Fruit fly (Drosophila melanogaster) whole organism, adult: Measurements from ENCODE around the gene Bem46.

Experiments
- CG11617 ChIP-seq: fragments of 200-800 bp; sonication (Bioruptor generic); optimal IDR thresholded peaks from 2 replicates; lab custom pipeline; 2017; ENCODE audit warnings: mild to moderate bottlenecking, missing biosample characterization, missing genetic modification reagents, missing genetic modification characterization
- CG12768 ChIP-seq: fragments of 200-800 bp; sonication (Bioruptor generic); optimal IDR thresholded peaks from 2 replicates; lab custom pipeline; 2017; ENCODE audit warnings: missing biosample characterization, missing genetic modification characterization, mild to moderate bottlenecking, moderate library complexity, missing genetic modification reagents
- CG14711 ChIP-seq: fragments of 200-800 bp; sonication (Bioruptor generic); optimal IDR thresholded peaks from 2 replicates; lab custom pipeline; 2018; ENCODE audit warnings: missing biosample characterization, mild to moderate bottlenecking, missing genetic modification characterization, moderate library complexity
- CG1620 ChIP-seq: fragments of 200-800 bp; sonication (Bioruptor generic); optimal IDR thresholded peaks from 2 replicates; lab custom pipeline; 2016; ENCODE audit warnings: missing biosample characterization, missing genetic modification characterization
- CG33017 ChIP-seq: fragments of 200-800 bp; sonication (Bioruptor generic); optimal IDR thresholded peaks from 2 replicates; lab custom pipeline; 2018; ENCODE audit warnings: missing biosample characterization, mild to moderate bottlenecking, missing genetic modification characterization, moderate library complexity
- CG5204 ChIP-seq: fragments of 200-800 bp; sonication (Bioruptor generic); optimal IDR thresholded peaks from 2 replicates; lab custom pipeline; 2016; ENCODE audit warnings: missing biosample characterization, missing genetic modification characterization
- CG7045 ChIP-seq: fragments of 200-800 bp; sonication (Bioruptor generic); optimal IDR thresholded peaks from 2 replicates; lab custom pipeline; 2017; ENCODE audit warnings: missing biosample characterization, mild to moderate bottlenecking, missing genetic modification characterization
- CG7101 ChIP-seq: fragments of 200-800 bp; sonication (Bioruptor generic); optimal IDR thresholded peaks from 2 replicates; lab custom pipeline; 2018; ENCODE audit warnings: missing biosample characterization, mild to moderate bottlenecking, missing genetic modification characterization, moderate library complexity
- Clk ChIP-seq: fragments of 200-800 bp; sonication (Bioruptor generic); optimal IDR thresholded peaks from 2 replicates; lab custom pipeline; 2017; ENCODE audit warnings: missing biosample characterization, missing genetic modification characterization
- Crg-1 ChIP-seq: fragments of 200-800 bp; sonication (Bioruptor generic); optimal IDR thresholded peaks from 2 replicates; lab custom pipeline; 2016; ENCODE audit warnings: missing biosample characterization, missing genetic modification characterization
- Hr96 ChIP-seq: fragments of 200-800 bp; sonication (Bioruptor generic); optimal IDR thresholded peaks from 2 replicates; lab custom pipeline; 2016; ENCODE audit warnings: missing biosample characterization, missing genetic modification characterization
- Mnt ChIP-seq: fragments of 200-800 bp; sonication (Bioruptor generic); optimal IDR thresholded peaks from 2 replicates; lab custom pipeline; 2016; ENCODE audit warnings: missing biosample characterization, mild to moderate bottlenecking, missing genetic modification characterization
- bab1 ChIP-seq: fragments of 200-800 bp; sonication (Bioruptor generic); optimal IDR thresholded peaks from 3 replicates; lab custom pipeline; 2019; ENCODE audit warnings: missing biosample characterization, mild to moderate bottlenecking, missing genetic modification characterization, moderate library complexity
- cic ChIP-seq: fragments of 200-800 bp; sonication (Bioruptor generic); optimal IDR thresholded peaks from 2 replicates; lab custom pipeline; 2017; ENCODE audit warnings: missing biosample characterization, mild to moderate bottlenecking, missing genetic modification characterization, moderate library complexity
- cnc ChIP-seq, 2 experiments: fragments of >200 bp; optimal IDR thresholded peaks; 2 replicates each; lab custom pipeline; 2017
- kay ChIP-seq: fragments of 200-800 bp; sonication (Bioruptor generic); peaks from one replicate; lab custom pipeline; 2016; ENCODE audit warnings: missing biosample characterization, missing genetic modification characterization, borderline replicate concordance
- ovo ChIP-seq: fragments of 200-800 bp; sonication (Bioruptor generic); optimal IDR thresholded peaks from 2 replicates; lab custom pipeline; 2016; ENCODE audit warnings: missing biosample characterization, missing genetic modification characterization
- pad ChIP-seq: fragments of 200-800 bp; sonication (Bioruptor generic); optimal IDR thresholded peaks from 3 replicates; lab custom pipeline; 2017; ENCODE audit warnings: missing biosample characterization, missing genetic modification characterization, mild to moderate bottlenecking, moderate library complexity, missing genetic modification reagents
- tj ChIP-seq: fragments of 200-800 bp; sonication (Bioruptor generic); optimal IDR thresholded peaks from 3 replicates; lab custom pipeline; 2017; ENCODE audit warnings: missing biosample characterization, mild to moderate bottlenecking, missing genetic modification characterization, moderate library complexity
- toe ChIP-seq: fragments of 200-800 bp; sonication (Bioruptor generic); optimal IDR thresholded peaks from 2 replicates; lab custom pipeline; 2016; ENCODE audit warnings: missing biosample characterization, missing genetic modification characterization

Gene Bem46

dm6 chr2L:2987681-2988381 is at the start of gene Bem46, which contains the start of gene Chd1:
TSS of gene Bem46 (plus strand) at chr2L:2988116.
TSS of gene Chd1 (minus strand) at chr2L:2987723.
- TF ChIP-seq Crg-1 (GFP tag; lab: Kevin White, UChicago): peak; percentile 79
- peak; percentile 80 for TF ChIP-seq tj (GFP tag; lab: Kevin White, UChicago)
- TF ChIP-seq cnc (optimal IDR thresholded peaks at IDR 0.05; lab: Kevin White, UChicago): no peak
- TF ChIP-seq Hr96: no peak
- peak; percentile 85 for TF ChIP-seq CG7045 (GFP tag; lab: Kevin White, UChicago)
- TF ChIP-seq bab1 (GFP tag; lab: Kevin White, UChicago): peak; percentile 65
- no peak for TF ChIP-seq kay (GFP tag; lab: Kevin White, UChicago)
- peak; percentile 80 for TF ChIP-seq CG14711 (tag; lab: Kevin White, UChicago)
- no peak for TF ChIP-seq CG5204
- peak; percentile 92 for TF ChIP-seq CG11617 (GFP tag; lab: Kevin White, UChicago)
- peak; percentile 81 for TF ChIP-seq CG1620 (GFP tag; lab: Kevin White, UChicago)
- TF ChIP-seq CG7101: peak; percentile 90
- TF ChIP-seq CG33017: peak; percentile 82
- peak; percentile 77 for TF ChIP-seq ovo (GFP tag; lab: Kevin White, UChicago)
- TF ChIP-seq Mnt (GFP tag; lab: Kevin White, UChicago): peak; percentile 82
- peak; percentile 73 for TF ChIP-seq pad
- TF ChIP-seq toe (GFP tag; lab: Kevin White, UChicago): no peak
- TF ChIP-seq cic (GFP tag; lab: Kevin White, UChicago): peak; percentile 56
- peak; percentile 77 for TF ChIP-seq Clk (GFP tag; lab: Kevin White, UChicago)
- TF ChIP-seq CG12768 (GFP tag; lab: Kevin White, UChicago): peak; percentile 87

dm6 chr2L:2939698-2940097 is 48.2 kb upstream of the Bem46 start:
- TF ChIP-seq kay (GFP tag; lab: Kevin White, UChicago) (peak; percentile 53), CG14711 (tag; lab: Kevin White, UChicago) (no peak)

- TF ChIP-seq CG7045 (GFP tag; lab: Kevin White, UChicago): no peak
- TF ChIP-seq kay (GFP tag; lab: Kevin White, UChicago): peak; percentile 75
Measured at dm6 chr2L:2941353-2941752, 46.6 kb upstream of the Bem46 start.

dm6 chr2L:2942639-2943038 is 45.3 kb upstream of the Bem46 start:
- no peak for TF ChIP-seq kay (GFP tag; lab: Kevin White, UChicago)
- no peak for TF ChIP-seq CG14711 (tag; lab: Kevin White, UChicago)
- no peak for TF ChIP-seq Clk (GFP tag; lab: Kevin White, UChicago)
- no peak for TF ChIP-seq CG7101
- TF ChIP-seq toe (GFP tag; lab: Kevin White, UChicago): no peak
- TF ChIP-seq CG7045 (GFP tag; lab: Kevin White, UChicago): no peak
- TF ChIP-seq Crg-1 (GFP tag; lab: Kevin White, UChicago): no peak
- no peak for TF ChIP-seq bab1 (GFP tag; lab: Kevin White, UChicago)
- TF ChIP-seq pad: no peak
- no peak for TF ChIP-seq ovo (GFP tag; lab: Kevin White, UChicago)
- TF ChIP-seq CG5204: no peak
- no peak for TF ChIP-seq CG1620 (GFP tag; lab: Kevin White, UChicago)
- no peak for TF ChIP-seq CG33017
- TF ChIP-seq tj (GFP tag; lab: Kevin White, UChicago): no peak
- no peak for TF ChIP-seq CG11617 (GFP tag; lab: Kevin White, UChicago)
- TF ChIP-seq Hr96: no peak
- TF ChIP-seq Mnt (GFP tag; lab: Kevin White, UChicago): no peak
- TF ChIP-seq CG12768 (GFP tag; lab: Kevin White, UChicago): no peak
- TF ChIP-seq cnc (optimal IDR thresholded peaks at IDR 0.05; lab: Kevin White, UChicago): no peak
- no peak for TF ChIP-seq cic (GFP tag; lab: Kevin White, UChicago)

DNA sequence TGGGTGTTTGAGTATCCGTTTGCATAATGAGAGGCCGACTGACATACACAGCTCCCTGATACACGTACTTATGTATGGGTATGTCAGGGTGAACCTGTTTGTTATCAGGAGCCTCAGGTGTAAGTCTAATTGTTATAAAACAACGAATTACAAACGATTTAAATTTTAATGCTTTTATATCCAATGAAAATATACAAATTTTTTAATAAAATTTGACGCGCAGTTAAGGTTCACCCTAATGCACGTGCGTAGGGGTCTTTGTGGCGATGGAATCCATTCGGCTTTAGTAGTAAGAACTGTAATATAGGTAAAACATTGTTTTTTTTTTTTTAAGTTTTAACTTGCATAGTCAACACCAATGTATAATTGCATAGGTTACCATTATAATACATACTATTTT is 43.4 kb upstream of the Bem46 start:
- TF ChIP-seq cnc (optimal IDR thresholded peaks at IDR 0.05; lab: Kevin White, UChicago): no peak
- peak; percentile 42 for TF ChIP-seq CG14711 (tag; lab: Kevin White, UChicago)
- TF ChIP-seq CG1620 (GFP tag; lab: Kevin White, UChicago): no peak
- TF ChIP-seq CG7101: peak; percentile 25
- peak; percentile 20 for TF ChIP-seq CG7045 (GFP tag; lab: Kevin White, UChicago)
- peak; percentile 61 for TF ChIP-seq CG33017

DNA sequence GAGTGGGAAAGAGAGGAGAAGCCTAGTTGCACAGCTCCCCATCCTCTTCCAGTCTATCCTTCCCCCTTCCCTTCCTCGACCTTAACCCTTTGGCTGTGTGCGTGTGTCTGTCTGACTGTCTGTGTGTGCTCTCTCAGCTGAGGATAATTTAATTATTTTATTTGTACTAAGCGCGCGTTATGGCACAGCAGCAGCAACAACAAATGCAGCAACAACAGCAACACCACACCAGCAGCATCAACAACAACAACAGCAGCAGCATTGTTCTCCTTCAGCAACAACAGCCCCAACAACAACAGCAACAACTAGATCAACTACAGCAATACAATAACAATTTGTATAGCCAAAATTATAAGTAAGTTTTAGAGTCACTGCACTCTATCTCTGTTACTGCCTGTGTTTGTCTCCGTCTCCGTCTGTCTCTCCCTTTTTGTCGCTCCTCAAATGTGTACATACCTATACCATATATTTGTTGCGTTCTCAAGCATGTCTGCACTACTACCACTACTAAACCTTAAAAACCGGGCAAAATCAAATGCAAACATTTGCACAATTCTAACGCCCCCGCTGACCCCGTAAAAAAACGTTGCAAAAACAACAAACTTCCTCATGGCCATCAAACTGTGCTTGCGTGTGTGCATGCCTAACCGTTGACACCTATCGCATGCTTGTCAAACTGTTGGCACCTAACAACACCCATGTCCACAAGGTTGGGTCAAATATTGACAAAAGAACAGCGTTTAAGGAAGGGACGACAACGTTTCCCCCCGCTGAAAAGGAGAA is 42.3 kb upstream of the Bem46 start:
- no peak for TF ChIP-seq toe (GFP tag; lab: Kevin White, UChicago)
- no peak for TF ChIP-seq CG7045 (GFP tag; lab: Kevin White, UChicago)
- no peak for TF ChIP-seq CG12768 (GFP tag; lab: Kevin White, UChicago)
- no peak for TF ChIP-seq cic (GFP tag; lab: Kevin White, UChicago)
- no peak for TF ChIP-seq Clk (GFP tag; lab: Kevin White, UChicago)
- no peak for TF ChIP-seq CG11617 (GFP tag; lab: Kevin White, UChicago)
- TF ChIP-seq bab1 (GFP tag; lab: Kevin White, UChicago): no peak
- no peak for TF ChIP-seq pad
